Fruit fly (Drosophila melanogaster) whole organism, prepupa: ENCODE data around the gene Ace.

Source experiments
- Blimp-1 ChIP-seq: fragments of 200-800 bp; sonication (Bioruptor generic); optimal IDR thresholded peaks from 3 replicates; lab custom pipeline; 2017; ENCODE audit warnings: missing biosample characterization, missing genetic modification characterization, mild to moderate bottlenecking, moderate library complexity, missing genetic modification reagents
- CG10631 ChIP-seq: fragments of 200-800 bp; sonication (Bioruptor generic); optimal IDR thresholded peaks from 2 replicates; lab custom pipeline; 2016; ENCODE audit warnings: missing biosample characterization, missing genetic modification characterization
- CG11294 ChIP-seq: fragments of 200-800 bp; sonication (Bioruptor generic); IDR thresholded peaks from 2 replicates; pipeline ENCODE4 v1.3.6; 2022; ENCODE audit warnings: missing biosample characterization, missing genetic modification characterization
- CG11902 ChIP-seq: fragments of 200-800 bp; sonication (Bioruptor generic); optimal IDR thresholded peaks from 3 replicates; lab custom pipeline; 2016; ENCODE audit warnings: missing biosample characterization, missing genetic modification characterization
- CG15336 ChIP-seq: fragments of 200-800 bp; sonication (Bioruptor generic); IDR thresholded peaks from 2 replicates; pipeline ENCODE4 v1.3.6; 2022; ENCODE audit warnings: missing biosample characterization, missing genetic modification characterization
- CG16779 ChIP-seq: fragments of 200-800 bp; sonication (Bioruptor generic); optimal IDR thresholded peaks from 3 replicates; lab custom pipeline; 2017; ENCODE audit warnings: missing biosample characterization, mild to moderate bottlenecking, missing genetic modification characterization
- CG3032 ChIP-seq: fragments of 200-800 bp; optimal IDR thresholded peaks from 2 replicates; lab custom pipeline; 2019; ENCODE audit warnings: missing biosample characterization, mild to moderate bottlenecking, missing genetic modification characterization, moderate library complexity
- CG31627 ChIP-seq: fragments of 200-800 bp; sonication (Bioruptor generic); optimal IDR thresholded peaks from 3 replicates; lab custom pipeline; 2016; ENCODE audit warnings: missing biosample characterization, missing genetic modification characterization
- CG32006 ChIP-seq: fragments of 200-800 bp; sonication (Bioruptor generic); optimal IDR thresholded peaks from 3 replicates; lab custom pipeline; 2017; ENCODE audit warnings: missing biosample characterization, mild to moderate bottlenecking, missing genetic modification characterization
- CG34406 ChIP-seq: fragments of 200-800 bp; sonication (Bioruptor generic); optimal IDR thresholded peaks from 3 replicates; lab custom pipeline; 2016; ENCODE audit warnings: missing biosample characterization, missing genetic modification characterization
- CG4318 ChIP-seq: fragments of 200-800 bp; sonication (Bioruptor generic); optimal IDR thresholded peaks from 3 replicates; lab custom pipeline; 2017; ENCODE audit warnings: missing biosample characterization, mild to moderate bottlenecking, missing genetic modification characterization
- CG6276 ChIP-seq: fragments of 200-800 bp; sonication (Bioruptor generic); optimal IDR thresholded peaks from 2 replicates; lab custom pipeline; 2017; ENCODE audit warnings: missing biosample characterization, mild to moderate bottlenecking, missing genetic modification characterization
- CG6792 ChIP-seq: fragments of 200-800 bp; sonication (Bioruptor generic); optimal IDR thresholded peaks from 3 replicates; lab custom pipeline; 2016; ENCODE audit warnings: missing biosample characterization, missing genetic modification characterization
- CG6808 ChIP-seq: fragments of 200-800 bp; sonication (Bioruptor generic); optimal IDR thresholded peaks from 3 replicates; lab custom pipeline; 2017; ENCODE audit warnings: missing biosample characterization, missing genetic modification characterization, mild to moderate bottlenecking, moderate library complexity, missing genetic modification reagents
- CG6854 ChIP-seq: fragments of 200-800 bp; sonication (Bioruptor generic); optimal IDR thresholded peaks from 2 replicates; lab custom pipeline; 2017; ENCODE audit warnings: missing biosample characterization, mild to moderate bottlenecking, missing genetic modification characterization
- CG7368 ChIP-seq: fragments of 200-800 bp; sonication (Bioruptor generic); optimal IDR thresholded peaks from 3 replicates; lab custom pipeline; 2016; ENCODE audit warnings: missing biosample characterization, missing genetic modification characterization
- CG8319 ChIP-seq: fragments of 200-800 bp; sonication (Bioruptor generic); optimal IDR thresholded peaks from 3 replicates; lab custom pipeline; 2016; ENCODE audit warnings: missing biosample characterization, missing genetic modification characterization
- Eip78C ChIP-seq: fragments of 200-800 bp; sonication (Bioruptor generic); peaks from one replicate; lab custom pipeline; 2016; ENCODE audit warnings: missing biosample characterization, missing genetic modification characterization
- Eip93F ChIP-seq: fragments of 200-800 bp; sonication (Bioruptor generic); optimal IDR thresholded peaks from 2 replicates; lab custom pipeline; 2016; ENCODE audit warnings: missing biosample characterization, mild to moderate bottlenecking, missing genetic modification characterization
- Ets21C ChIP-seq: fragments of 200-800 bp; sonication (Bioruptor generic); optimal IDR thresholded peaks from 3 replicates; lab custom pipeline; 2016; ENCODE audit warnings: missing biosample characterization, missing genetic modification characterization
- Hr38 ChIP-seq: sonication (Bioruptor generic); optimal IDR thresholded peaks from 2 replicates; lab custom pipeline; 2016; ENCODE audit warnings: missing biosample characterization, missing genetic modification characterization
- Met ChIP-seq: fragments of 200-800 bp; sonication (Bioruptor generic); optimal IDR thresholded peaks from 3 replicates; lab custom pipeline; 2016; ENCODE audit warnings: missing biosample characterization, missing genetic modification characterization
- OdsH ChIP-seq: fragments of 200-800 bp; sonication (Bioruptor generic); optimal IDR thresholded peaks from 3 replicates; lab custom pipeline; 2016; ENCODE audit warnings: missing biosample characterization, missing genetic modification characterization
- Sox15 ChIP-seq: fragments of 200-800 bp; sonication (Bioruptor generic); optimal IDR thresholded peaks from 3 replicates; lab custom pipeline; 2016; ENCODE audit warnings: missing biosample characterization, missing genetic modification characterization
- achi ChIP-seq: fragments of 200-800 bp; sonication (Bioruptor generic); optimal IDR thresholded peaks from 3 replicates; lab custom pipeline; 2016; ENCODE audit warnings: missing biosample characterization, missing genetic modification characterization
- cyc ChIP-seq: fragments of 200-800 bp; sonication (Bioruptor generic); optimal IDR thresholded peaks from 3 replicates; lab custom pipeline; 2016; ENCODE audit warnings: missing biosample characterization, missing genetic modification characterization
- dac ChIP-seq: fragments of 200-800 bp; sonication (Bioruptor generic); optimal IDR thresholded peaks from 2 replicates; lab custom pipeline; 2017; ENCODE audit warnings: missing biosample characterization, mild to moderate bottlenecking, missing genetic modification characterization
- eg ChIP-seq: fragments of 200-800 bp; sonication (Bioruptor generic); IDR thresholded peaks from 3 replicates; pipeline ENCODE4 v1.3.6; 2022; ENCODE audit warnings: missing biosample characterization, missing genetic modification characterization
- esn ChIP-seq: fragments of 200-800 bp; sonication (Bioruptor generic); optimal IDR thresholded peaks from 2 replicates; lab custom pipeline; 2016; ENCODE audit warnings: missing biosample characterization, mild to moderate bottlenecking, missing genetic modification characterization, moderate library complexity
- fd59A ChIP-seq: fragments of 200-800 bp; sonication (Bioruptor generic); optimal IDR thresholded peaks from 2 replicates; lab custom pipeline; 2017; ENCODE audit warnings: missing biosample characterization, mild to moderate bottlenecking, missing genetic modification characterization, missing genetic modification reagents
- fd85E ChIP-seq: fragments of 200-800 bp; sonication (Bioruptor generic); optimal IDR thresholded peaks from 3 replicates; lab custom pipeline; 2016; ENCODE audit warnings: missing biosample characterization, missing genetic modification characterization
- pdm3 ChIP-seq: fragments of 200-800 bp; sonication (Bioruptor generic); optimal IDR thresholded peaks from 3 replicates; lab custom pipeline; 2016; ENCODE audit warnings: missing biosample characterization, missing genetic modification characterization
- svp ChIP-seq: fragments of 200-800 bp; sonication (Bioruptor generic); peaks from one replicate; lab custom pipeline; 2016; ENCODE audit warnings: missing biosample characterization, missing genetic modification characterization
- topi ChIP-seq: fragments of 200-800 bp; sonication (Bioruptor generic); optimal IDR thresholded peaks from 3 replicates; lab custom pipeline; 2016; ENCODE audit warnings: missing biosample characterization, missing genetic modification characterization
- vri ChIP-seq: fragments of 200-800 bp; sonication (Bioruptor generic); optimal IDR thresholded peaks from 3 replicates; lab custom pipeline; 2016; ENCODE audit warnings: missing biosample characterization, mild to moderate bottlenecking, missing genetic modification characterization

The Ace gene

dm6 chr3R:13298114-13298818 lies 38.9 kb upstream of the Ace start, which contains the start of gene CG8774:
TSS of gene CG8774 (plus strand) at chr3R:13298768.
- TF ChIP-seq fd59A (GFP tag; lab: Kevin White, UChicago), result no peak
- no peak for TF ChIP-seq CG6792 (GFP tag; lab: Kevin White, UChicago)
- TF ChIP-seq cyc (GFP tag; lab: Kevin White, UChicago), result no peak
- no peak for TF ChIP-seq topi (GFP tag; lab: Kevin White, UChicago)
- TF ChIP-seq dac, result no peak
- TF ChIP-seq CG7368 (GFP tag; lab: Kevin White, UChicago), result no peak
- no peak for TF ChIP-seq CG11902 (GFP tag; lab: Kevin White, UChicago)

- TF ChIP-seq fd59A (GFP tag; lab: Kevin White, UChicago) (no peak), vri (peak; percentile 19)
These were observed 35.1 kb upstream of the Ace start, which contains the start of gene CG8773 for dm6 chr3R:13294461-13294860. TSS of gene CG8773 (plus strand) at chr3R:13294748.

- no peak for TF ChIP-seq Eip78C (GFP tag; lab: Kevin White, UChicago)
- no peak for TF ChIP-seq CG7368 (GFP tag; lab: Kevin White, UChicago)
- TF ChIP-seq pdm3 (GFP tag; lab: Kevin White, UChicago), result no peak
- TF ChIP-seq vri, result no peak
These were observed 33.9 kb upstream of the Ace start, which contains the start of gene wntD for dm6 chr3R:13293148-13293756. TSS of gene wntD (minus strand) at chr3R:13293198.

dm6 chr3R:13290329-13290728 lies 31.0 kb upstream of the Ace start, which contains the start of gene Osi22:
TSS of gene Osi22 (plus strand) at chr3R:13290629.
- TF ChIP-seq esn (no peak), Hr38 (no peak), CG11294 (GFP tag; lab: Robert Waterston, UW) (no peak), CG10631 (GFP tag; lab: Kevin White, UChicago) (no peak), svp (no peak), Ets21C (GFP tag; lab: Kevin White, UChicago) (no peak), CG6854 (no peak), CG32006 (no peak), achi (no peak), CG8319 (GFP tag; lab: Kevin White, UChicago) (no peak), CG3032 (tag; lab: Kevin White, UChicago) (no peak), fd85E (GFP tag; lab: Kevin White, UChicago) (no peak), CG11902 (GFP tag; lab: Kevin White, UChicago) (no peak)

- TF ChIP-seq eg (GFP tag; lab: Robert Waterston, UW) (peak; percentile 60; the same call in 2 of the 3 replicates), CG34406 (GFP tag; lab: Kevin White, UChicago) (no peak), OdsH (GFP tag; lab: Kevin White, UChicago) (no peak), CG15336 (peak; percentile 33; the same call in 1 of the 2 replicates), CG31627 (GFP tag; lab: Kevin White, UChicago) (no peak), CG32006 (peak; percentile 40)
- TF ChIP-seq, all 60 proteins: peak for 3
These were observed 29.5 kb upstream of the Ace start, which contains the start of gene apn for dm6 chr3R:13288763-13289312. TSS of gene apn (minus strand) at chr3R:13288813.

- TF ChIP-seq Met (GFP tag; lab: Kevin White, UChicago) (no peak), CG16779 (tag; lab: Kevin White, UChicago) (no peak), Eip78C (GFP tag; lab: Kevin White, UChicago) (no peak), CG4318 (GFP tag; lab: Kevin White, UChicago) (no peak), Sox15 (GFP tag; lab: Kevin White, UChicago) (no peak), cyc (GFP tag; lab: Kevin White, UChicago) (no peak), CG11294 (GFP tag; lab: Robert Waterston, UW) (no peak), OdsH (GFP tag; lab: Kevin White, UChicago) (no peak), Eip93F (GFP tag; lab: Kevin White, UChicago) (no peak), CG6276 (no peak), svp (no peak), CG6808 (GFP tag; lab: Kevin White, UChicago) (no peak), CG31627 (GFP tag; lab: Kevin White, UChicago) (no peak), CG7368 (GFP tag; lab: Kevin White, UChicago) (no peak), Blimp-1 (no peak), CG11902 (GFP tag; lab: Kevin White, UChicago) (no peak), Hr38 (no peak)
These were observed 26.8 kb upstream of the Ace start, which contains the start of gene CG15888 for dm6 chr3R:13286118-13286579. TSS of gene CG15888 (minus strand) at chr3R:13286529.
